Worm (Caenorhabditis elegans): ENCODE data around the gene srxa-19.

srxa-19 gene

DNA sequence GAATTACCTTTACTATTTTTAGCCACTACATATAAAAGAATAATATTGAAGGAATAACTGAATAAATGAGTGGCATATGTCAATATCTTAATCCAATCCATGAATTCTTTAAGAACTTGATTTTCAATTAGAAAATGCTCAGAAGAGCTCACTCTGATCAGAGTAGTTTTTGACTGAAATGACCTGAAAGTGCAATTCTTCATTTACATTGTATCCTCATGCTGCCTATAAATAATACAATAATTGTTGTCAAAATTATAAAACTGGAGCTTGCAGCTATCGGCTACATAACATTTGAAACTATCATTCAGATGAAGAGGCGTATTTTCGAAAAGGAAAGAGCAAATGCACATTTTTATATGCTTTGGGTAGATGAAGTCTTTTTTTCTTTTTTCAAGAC lies at the start of gene srxa-19:
Gene srxa-19 (minus strand): TSS at position 101 of the 400 bp plus-strand sequence.
- TF ChIP-seq fos-1 (tag; optimal IDR thresholded peaks at IDR 0.05) (no peak), mml-1 (tag; optimal IDR thresholded peaks at IDR 0.05) (no peak)

DNA sequence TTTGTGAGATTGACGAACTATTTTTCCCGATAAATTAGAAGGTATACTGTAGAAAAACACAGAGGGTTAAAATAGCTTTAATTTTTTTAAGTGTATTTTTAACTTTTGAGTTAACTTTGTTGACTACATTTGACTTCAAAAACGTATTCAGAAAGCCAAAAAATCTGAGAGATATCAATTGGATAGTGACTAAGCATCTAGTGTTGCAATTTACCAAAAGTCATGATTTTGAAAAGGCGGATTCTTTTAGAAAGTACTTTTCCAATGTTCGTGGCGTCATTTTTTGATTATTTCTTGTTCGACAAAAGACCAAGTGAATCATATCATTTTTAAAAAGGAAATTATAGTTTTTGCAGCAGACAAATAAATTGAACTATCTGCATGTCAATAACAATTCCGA lies 46.3 kb upstream of the srxa-19 start:
- no peak for TF ChIP-seq fkh-2 (tag; optimal IDR thresholded peaks at IDR 0.05)

DNA sequence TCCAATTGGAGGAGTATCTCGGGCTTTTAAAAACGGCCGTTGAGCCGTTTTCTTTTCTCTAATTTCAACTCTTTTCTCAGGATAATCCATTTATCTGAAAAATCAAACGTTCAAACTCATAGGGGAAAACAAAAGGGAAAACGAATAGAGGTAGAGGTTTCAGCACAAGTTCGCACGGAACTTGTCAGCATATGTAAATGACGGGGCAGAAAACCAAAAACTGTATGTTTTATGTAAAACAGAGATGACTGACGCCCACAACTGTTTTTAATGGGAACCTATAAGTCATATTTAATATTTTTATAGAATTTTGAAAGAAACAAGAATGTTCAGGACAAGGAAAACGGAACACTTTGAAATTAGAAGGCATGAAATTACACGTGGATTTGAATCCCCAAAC lies 43.8 kb upstream of the srxa-19 start, which contains the start of gene C51E3.6:
Gene C51E3.6 (minus strand): TSS at position 101 of the 400 bp plus-strand sequence.
- TF ChIP-seq ceh-16 (tag; optimal IDR thresholded peaks at IDR 0.05) (no peak), daf-12 (tag; optimal IDR thresholded peaks at IDR 0.05) (no peak), hmg-11 (tag; optimal IDR thresholded peaks at IDR 0.05) (no peak), ztf-11 (tag; optimal IDR thresholded peaks at IDR 0.05) (no peak)

- TF ChIP-seq skn-1 (tag; optimal IDR thresholded peaks at IDR 0.05), result peak; percentile 70
- no peak for TF ChIP-seq ceh-16 (tag; optimal IDR thresholded peaks at IDR 0.05)
- peak; percentile 39 for TF ChIP-seq jun-1 (tag; optimal IDR thresholded peaks at IDR 0.05)
- no peak for TF ChIP-seq fos-1 (tag; optimal IDR thresholded peaks at IDR 0.05)
- TF ChIP-seq nhr-25 (tag; optimal IDR thresholded peaks at IDR 0.05), result no peak
- no peak for TF ChIP-seq ZK546.5 (tag; optimal IDR thresholded peaks at IDR 0.05)
- no peak for TF ChIP-seq nhr-12 (tag; optimal IDR thresholded peaks at IDR 0.05)
- no peak for TF ChIP-seq zag-1 (tag; optimal IDR thresholded peaks at IDR 0.05)
- TF ChIP-seq unc-62 (GFP tag; optimal IDR thresholded peaks at IDR 0.05), result no peak
- TF ChIP-seq nhr-43 (tag; optimal IDR thresholded peaks at IDR 0.05; ENCODE audit: poor library complexity, severe bottlenecking), result no peak
- no peak for TF ChIP-seq ama-1 (optimal IDR thresholded peaks at IDR 0.05)
- TF ChIP-seq elt-1 (tag; optimal IDR thresholded peaks at IDR 0.05), result no peak
- no peak for TF ChIP-seq nhr-23 (tag; optimal IDR thresholded peaks at IDR 0.05)
- no peak for TF ChIP-seq nfya-1 (tag; optimal IDR thresholded peaks at IDR 0.05; ENCODE audit: insufficient read depth)
- TF ChIP-seq ceh-28 (tag; optimal IDR thresholded peaks at IDR 0.05), result no peak
- no peak for TF ChIP-seq ztf-4 (tag; optimal IDR thresholded peaks at IDR 0.05)
- TF ChIP-seq pqm-1 (tag; optimal IDR thresholded peaks at IDR 0.05), result peak; percentile 96
- TF ChIP-seq daf-12 (tag; optimal IDR thresholded peaks at IDR 0.05), result no peak
- TF ChIP-seq ceh-82 (tag; optimal IDR thresholded peaks at IDR 0.05), result no peak
- TF ChIP-seq elt-3 (tag; optimal IDR thresholded peaks at IDR 0.05), result no peak
- peak; percentile 24 for TF ChIP-seq mdl-1 (tag; optimal IDR thresholded peaks at IDR 0.05)
- TF ChIP-seq pha-4 (tag; optimal IDR thresholded peaks at IDR 0.05), result peak; percentile 15
- no peak for TF ChIP-seq nhr-28 (tag; optimal IDR thresholded peaks at IDR 0.05)
- no peak for TF ChIP-seq ceh-9 (tag; optimal IDR thresholded peaks at IDR 0.05)
- no peak for TF ChIP-seq tbx-2 (tag; optimal IDR thresholded peaks at IDR 0.05)
- no peak for TF ChIP-seq fkh-2 (tag; optimal IDR thresholded peaks at IDR 0.05)
- TF ChIP-seq hmg-11 (tag; optimal IDR thresholded peaks at IDR 0.05), result no peak
- TF ChIP-seq egl-5 (tag; optimal IDR thresholded peaks at IDR 0.05), result no peak
- no peak for TF ChIP-seq nhr-77 (tag; optimal IDR thresholded peaks at IDR 0.05)
- peak; percentile 94 for TF ChIP-seq elt-2 (tag; optimal IDR thresholded peaks at IDR 0.05)
- no peak for TF ChIP-seq R02D3.7 (tag; optimal IDR thresholded peaks at IDR 0.05)
Measured at ce11 chrV:10160954-10161353, 38.4 kb upstream of the srxa-19 start, which contains the start of gene C51E3.10. TSS of gene C51E3.10 (minus strand) at chrV:10161134.

DNA sequence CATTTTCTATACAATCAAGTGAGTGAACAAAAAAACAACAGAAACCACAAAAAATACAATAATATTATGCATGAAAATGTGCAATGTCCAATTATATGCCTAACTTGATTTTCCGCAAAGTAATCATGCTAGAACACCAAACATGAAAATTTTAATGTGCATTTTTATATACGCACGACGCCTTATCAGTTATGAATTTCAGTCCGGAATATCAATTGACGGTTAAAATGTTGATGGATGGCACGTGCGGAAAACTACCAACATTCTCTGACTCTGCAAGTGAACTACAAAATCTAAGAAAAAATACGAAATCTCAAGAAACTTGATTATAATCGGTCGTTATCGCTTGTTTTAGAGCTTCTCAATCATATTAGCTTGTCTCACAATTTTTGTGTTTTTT lies 37.4 kb upstream of the srxa-19 start:
- TF ChIP-seq pha-4 (tag; optimal IDR thresholded peaks at IDR 0.05) (peak; percentile 15), nfya-1 (tag; optimal IDR thresholded peaks at IDR 0.05; ENCODE audit: insufficient read depth) (no peak), egl-5 (tag; optimal IDR thresholded peaks at IDR 0.05) (no peak), fkh-10 (GFP tag; optimal IDR thresholded peaks at IDR 0.05) (no peak), hmg-11 (tag; optimal IDR thresholded peaks at IDR 0.05) (no peak), ceh-9 (tag; optimal IDR thresholded peaks at IDR 0.05) (no peak), nhr-67 (tag; optimal IDR thresholded peaks at IDR 0.05) (no peak), jun-1 (tag; optimal IDR thresholded peaks at IDR 0.05) (no peak), aly-2 (tag; optimal IDR thresholded peaks at IDR 0.05) (no peak), mml-1 (tag; optimal IDR thresholded peaks at IDR 0.05) (no peak), elt-2 (tag; optimal IDR thresholded peaks at IDR 0.05) (peak; percentile 78), pqm-1 (tag; optimal IDR thresholded peaks at IDR 0.05) (peak; percentile 65), unc-62 (GFP tag; optimal IDR thresholded peaks at IDR 0.05) (no peak)

Measured in whole organism, L3 larva.